Fruit fly (Drosophila melanogaster): ENCODE results near the gene alphaCOP.

DNA sequence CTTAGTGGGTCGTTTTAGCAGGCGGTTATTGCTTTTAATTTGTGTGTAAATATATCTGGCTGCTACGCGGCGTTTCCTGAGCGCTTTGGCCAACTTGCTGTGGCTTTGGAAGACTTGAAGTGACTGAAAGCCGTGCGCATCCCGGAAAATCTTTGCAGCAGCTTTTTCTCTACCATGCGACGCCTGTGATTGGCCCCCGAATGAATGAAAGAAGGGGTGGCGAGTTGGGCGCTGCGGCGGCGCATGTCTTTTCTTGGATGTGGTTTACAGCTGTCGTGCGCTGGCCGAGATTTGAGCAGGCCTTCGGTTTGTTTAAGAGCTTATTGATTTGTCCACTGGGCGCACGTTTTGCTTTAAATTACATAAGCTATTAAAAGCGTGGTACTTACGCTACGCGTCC is 18.5 kb upstream of the alphaCOP start:
- TF ChIP-seq CG8478 (optimal IDR thresholded peaks at IDR 0.05) (no peak), CTCF (optimal IDR thresholded peaks at IDR 0.05) (no peak)

Measured in S2 (cell line).